Fruit fly (Drosophila melanogaster): ENCODE data around the gene dlg1.

Gene dlg1

dm6 chrX:11422071-11422470 lies 52.6 kb downstream of the dlg1 start:
- TF ChIP-seq svp (GFP tag): no peak
- TF ChIP-seq Eip93F (GFP tag; optimal IDR thresholded peaks at IDR 0.05): no peak
- no peak for TF ChIP-seq pdm3 (GFP tag; optimal IDR thresholded peaks at IDR 0.05)
- TF ChIP-seq CG9139 (GFP tag; optimal IDR thresholded peaks at IDR 0.05): no peak
- no peak for TF ChIP-seq CG4318 (GFP tag; optimal IDR thresholded peaks at IDR 0.05)
- TF ChIP-seq CG8319 (GFP tag; optimal IDR thresholded peaks at IDR 0.05): no peak
- TF ChIP-seq lz (GFP tag; optimal IDR thresholded peaks at IDR 0.05): peak; percentile 30
- peak; percentile 19 for TF ChIP-seq Eip75B (GFP tag; optimal IDR thresholded peaks at IDR 0.05)
- no peak for TF ChIP-seq CG16779 (tag; optimal IDR thresholded peaks at IDR 0.05)
- TF ChIP-seq OdsH (GFP tag; optimal IDR thresholded peaks at IDR 0.05): no peak
- no peak for TF ChIP-seq CG15336 (GFP tag; IDR thresholded peaks at IDR 0.05)
- no peak for TF ChIP-seq eg (GFP tag; IDR thresholded peaks at IDR 0.05)
- TF ChIP-seq acj6 (GFP tag; optimal IDR thresholded peaks at IDR 0.05): peak; percentile 26
- TF ChIP-seq CG6808 (GFP tag; optimal IDR thresholded peaks at IDR 0.05): no peak
- no peak for TF ChIP-seq CG8119 (GFP tag; IDR thresholded peaks at IDR 0.05)
- TF ChIP-seq spab (GFP tag; optimal IDR thresholded peaks at IDR 0.05): no peak
- TF ChIP-seq CG6792 (GFP tag; optimal IDR thresholded peaks at IDR 0.05): no peak
- TF ChIP-seq Ets21C (GFP tag; optimal IDR thresholded peaks at IDR 0.05): no peak
- TF ChIP-seq net (GFP tag; optimal IDR thresholded peaks at IDR 0.05): no peak
- no peak for TF ChIP-seq CG6276 (GFP tag; optimal IDR thresholded peaks at IDR 0.05)
- TF ChIP-seq CG3032 (tag; optimal IDR thresholded peaks at IDR 0.05): no peak
- no peak for TF ChIP-seq CG10631 (GFP tag; optimal IDR thresholded peaks at IDR 0.05)
- no peak for TF ChIP-seq Sox14 (GFP tag; optimal IDR thresholded peaks at IDR 0.05)
- TF ChIP-seq topi (GFP tag; optimal IDR thresholded peaks at IDR 0.05): peak; percentile 29
- TF ChIP-seq cyc (GFP tag; optimal IDR thresholded peaks at IDR 0.05): no peak
- TF ChIP-seq CG11294 (GFP tag; IDR thresholded peaks at IDR 0.05): no peak
- TF ChIP-seq ss (GFP tag; optimal IDR thresholded peaks at IDR 0.05): no peak
- no peak for TF ChIP-seq Hr39 (GFP tag; optimal IDR thresholded peaks at IDR 0.05)
- TF ChIP-seq CG32006 (GFP tag; optimal IDR thresholded peaks at IDR 0.05): no peak
- TF ChIP-seq Eip78C (GFP tag): peak; percentile 63
- peak; percentile 12 for TF ChIP-seq Hr4 (GFP tag; optimal IDR thresholded peaks at IDR 0.05)
- no peak for TF ChIP-seq CG31627 (GFP tag; optimal IDR thresholded peaks at IDR 0.05)
- no peak for TF ChIP-seq CG3919 (GFP tag; optimal IDR thresholded peaks at IDR 0.05)
- no peak for TF ChIP-seq Gug (GFP tag; IDR thresholded peaks at IDR 0.05)
- TF ChIP-seq Met (GFP tag; optimal IDR thresholded peaks at IDR 0.05): no peak
- no peak for TF ChIP-seq CG6854 (GFP tag; optimal IDR thresholded peaks at IDR 0.05)
- TF ChIP-seq Sox15 (GFP tag; optimal IDR thresholded peaks at IDR 0.05): no peak
- no peak for TF ChIP-seq fd59A (GFP tag; optimal IDR thresholded peaks at IDR 0.05)
- no peak for TF ChIP-seq vri (GFP tag; optimal IDR thresholded peaks at IDR 0.05)
- no peak for TF ChIP-seq CG8632 (GFP tag; optimal IDR thresholded peaks at IDR 0.05)
- no peak for TF ChIP-seq CG11762 (GFP tag; optimal IDR thresholded peaks at IDR 0.05; ENCODE audit: insufficient read depth)
- TF ChIP-seq dac (GFP tag; optimal IDR thresholded peaks at IDR 0.05): no peak
- TF ChIP-seq Ets96B (tag; optimal IDR thresholded peaks at IDR 0.05): no peak
- no peak for TF ChIP-seq CG1621 (tag; optimal IDR thresholded peaks at IDR 0.05)
- TF ChIP-seq CG7368 (GFP tag; optimal IDR thresholded peaks at IDR 0.05): no peak
- TF ChIP-seq esn (GFP tag; optimal IDR thresholded peaks at IDR 0.05): no peak
- TF ChIP-seq CG34406 (GFP tag; optimal IDR thresholded peaks at IDR 0.05): no peak
- no peak for TF ChIP-seq Blimp-1 (GFP tag; optimal IDR thresholded peaks at IDR 0.05)
- no peak for TF ChIP-seq dsx (GFP tag; optimal IDR thresholded peaks at IDR 0.05; ENCODE audit: poor library complexity, severe bottlenecking)
- no peak for TF ChIP-seq Lpt (GFP tag; optimal IDR thresholded peaks at IDR 0.05)
- TF ChIP-seq fkh (GFP tag; optimal IDR thresholded peaks at IDR 0.05): no peak
- TF ChIP-seq Smox (GFP tag; optimal IDR thresholded peaks at IDR 0.05): no peak
- TF ChIP-seq CG11902 (GFP tag; optimal IDR thresholded peaks at IDR 0.05): no peak

Measured in whole organism, prepupa.